Fruit fly (Drosophila melanogaster): ENCODE measurements around the gene Tengl2.

The Tengl2 gene

dm6 chr2L:2192123-2192601 lies 47.0 kb downstream of the Tengl2 start, which contains the start of gene CG10874 (continued):
- TF ChIP-seq zfh1 (GFP tag; IDR thresholded peaks at IDR 0.05) (no peak), dati (GFP tag; IDR thresholded peaks at IDR 0.05) (no peak), CG34224 (GFP tag; IDR thresholded peaks at IDR 0.05; ENCODE audit: partially characterized antibody) (no peak), CG8359 (GFP tag; optimal IDR thresholded peaks at IDR 0.05; ENCODE audit: borderline replicate concordance) (no peak), Gug (GFP tag; IDR thresholded peaks at IDR 0.05) (no peak), CG16813 (GFP tag; IDR thresholded peaks at IDR 0.05; ENCODE audit: partially characterized antibody) (no peak), zfh2 (GFP tag; optimal IDR thresholded peaks at IDR 0.05) (no peak), Gsc (GFP tag; IDR thresholded peaks at IDR 0.05) (no peak), pros (GFP tag; optimal IDR thresholded peaks at IDR 0.05) (no peak), CG10959 (GFP tag; IDR thresholded peaks at IDR 0.05) (no peak), Lpt (GFP tag; optimal IDR thresholded peaks at IDR 0.05) (no peak), stc (GFP tag; IDR thresholded peaks at IDR 0.05) (no peak), lmd (GFP tag; IDR thresholded peaks at IDR 0.05) (no peak), CG7963 (GFP tag; IDR thresholded peaks at IDR 0.05; ENCODE audit: partially characterized antibody) (no peak), D19A (tag; optimal IDR thresholded peaks at IDR 0.05) (no peak), fd64A (GFP tag; optimal IDR thresholded peaks at IDR 0.05) (no peak), Sry-δ (GFP tag; optimal IDR thresholded peaks at IDR 0.05) (peak; percentile 71), cato (GFP tag; optimal IDR thresholded peaks at IDR 0.05; ENCODE audit: borderline replicate concordance) (no peak), Awh (GFP tag; IDR thresholded peaks at IDR 0.05) (no peak), NK7.1 (GFP tag; optimal IDR thresholded peaks at IDR 0.05) (no peak), CG32772 (GFP tag; IDR thresholded peaks at IDR 0.05) (no peak), row (GFP tag; IDR thresholded peaks at IDR 0.05) (no peak), CG10147 (GFP tag; optimal IDR thresholded peaks at IDR 0.05) (no peak), ftz-f1 (GFP tag; optimal IDR thresholded peaks at IDR 0.05) (no peak), Asciz (GFP tag; optimal IDR thresholded peaks at IDR 0.05) (no peak), ap (GFP tag; IDR thresholded peaks at IDR 0.05) (no peak), tup (GFP tag; optimal IDR thresholded peaks at IDR 0.05) (no peak), insv (GFP tag; optimal IDR thresholded peaks at IDR 0.05) (peak in 1 of 2 experiments; percentile 6), CG32532 (GFP tag; IDR thresholded peaks at IDR 0.05) (no peak), CG7839 (tag; optimal IDR thresholded peaks at IDR 0.05) (no peak), cad (GFP tag; optimal IDR thresholded peaks at IDR 0.05) (no peak), CG10431 (GFP tag; optimal IDR thresholded peaks at IDR 0.05) (no peak), Ssrp (tag; optimal IDR thresholded peaks at IDR 0.05) (no peak), CG18619 (GFP tag; optimal IDR thresholded peaks at IDR 0.05) (no peak), sr (GFP tag; IDR thresholded peaks at IDR 0.05) (no peak), CG1233 (GFP tag; optimal IDR thresholded peaks at IDR 0.05) (no peak), CG4617 (GFP tag; optimal IDR thresholded peaks at IDR 0.05; ENCODE audit: borderline replicate concordance) (peak; percentile 82), CG5245 (GFP tag; optimal IDR thresholded peaks at IDR 0.05) (no peak), Sin3A (optimal IDR thresholded peaks at IDR 0.05) (peak; percentile 70), gfzf (GFP tag; optimal IDR thresholded peaks at IDR 0.05) (peak; percentile 98), CG9876 (GFP tag; optimal IDR thresholded peaks at IDR 0.05) (no peak), CG43689 (GFP tag; IDR thresholded peaks at IDR 0.05) (no peak)

- TF ChIP-seq sd (tag; optimal IDR thresholded peaks at IDR 0.05) (peak; percentile 63), vvl (GFP tag; IDR thresholded peaks at IDR 0.05) (no peak), CG5245 (GFP tag; optimal IDR thresholded peaks at IDR 0.05) (no peak), da (GFP tag; optimal IDR thresholded peaks at IDR 0.05) (no peak), abd-A (tag; optimal IDR thresholded peaks at IDR 0.05) (peak; percentile 52), lbe (GFP tag; optimal IDR thresholded peaks at IDR 0.05) (no peak), Pdp1 (GFP tag; optimal IDR thresholded peaks at IDR 0.05) (no peak), CG10543 (GFP tag; optimal IDR thresholded peaks at IDR 0.05) (peak; percentile 5), CG4730 (GFP tag; IDR thresholded peaks at IDR 0.05) (no peak)
These were observed 47.8 kb downstream of the Tengl2 start for dm6 chr2L:2191404-2191803.
